Fruit fly (Drosophila melanogaster) whole organism, prepupa: ENCODE data around the gene CG17199.

ENCODE experiments used
- CG10669 ChIP-seq: fragments of 200-800 bp; sonication (Bioruptor generic); optimal IDR thresholded peaks from 3 replicates; lab custom pipeline; 2018; ENCODE audit warnings: missing biosample characterization, mild to moderate bottlenecking, missing genetic modification characterization, moderate library complexity
- CG15336 ChIP-seq: fragments of 200-800 bp; sonication (Bioruptor generic); IDR thresholded peaks from 2 replicates; pipeline ENCODE4 v1.3.6; 2022; ENCODE audit warnings: missing biosample characterization, missing genetic modification characterization
- CG16779 ChIP-seq: fragments of 200-800 bp; sonication (Bioruptor generic); optimal IDR thresholded peaks from 3 replicates; lab custom pipeline; 2017; ENCODE audit warnings: missing biosample characterization, mild to moderate bottlenecking, missing genetic modification characterization
- CG34406 ChIP-seq: fragments of 200-800 bp; sonication (Bioruptor generic); optimal IDR thresholded peaks from 3 replicates; lab custom pipeline; 2016; ENCODE audit warnings: missing biosample characterization, missing genetic modification characterization
- CG4318 ChIP-seq: fragments of 200-800 bp; sonication (Bioruptor generic); optimal IDR thresholded peaks from 3 replicates; lab custom pipeline; 2017; ENCODE audit warnings: missing biosample characterization, mild to moderate bottlenecking, missing genetic modification characterization
- CG6163 ChIP-seq: fragments of 200-800 bp; sonication (Bioruptor generic); IDR thresholded peaks from 3 replicates; pipeline ENCODE4 v1.3.6; 2022; ENCODE audit warnings: missing biosample characterization, missing genetic modification characterization
- CG6276 ChIP-seq: fragments of 200-800 bp; sonication (Bioruptor generic); optimal IDR thresholded peaks from 2 replicates; lab custom pipeline; 2017; ENCODE audit warnings: missing biosample characterization, mild to moderate bottlenecking, missing genetic modification characterization
- CG6792 ChIP-seq: fragments of 200-800 bp; sonication (Bioruptor generic); optimal IDR thresholded peaks from 3 replicates; lab custom pipeline; 2016; ENCODE audit warnings: missing biosample characterization, missing genetic modification characterization
- CG6808 ChIP-seq: fragments of 200-800 bp; sonication (Bioruptor generic); optimal IDR thresholded peaks from 3 replicates; lab custom pipeline; 2017; ENCODE audit warnings: missing biosample characterization, missing genetic modification characterization, mild to moderate bottlenecking, moderate library complexity, missing genetic modification reagents
- CG6854 ChIP-seq: fragments of 200-800 bp; sonication (Bioruptor generic); optimal IDR thresholded peaks from 2 replicates; lab custom pipeline; 2017; ENCODE audit warnings: missing biosample characterization, mild to moderate bottlenecking, missing genetic modification characterization
- CG8319 ChIP-seq: fragments of 200-800 bp; sonication (Bioruptor generic); optimal IDR thresholded peaks from 3 replicates; lab custom pipeline; 2016; ENCODE audit warnings: missing biosample characterization, missing genetic modification characterization
- CG9139 ChIP-seq: fragments of 200-800 bp; sonication (Bioruptor generic); optimal IDR thresholded peaks from 3 replicates; lab custom pipeline; 2017; ENCODE audit warnings: missing biosample characterization, mild to moderate bottlenecking, missing genetic modification characterization
- Eip78C ChIP-seq: fragments of 200-800 bp; sonication (Bioruptor generic); peaks from one replicate; lab custom pipeline; 2016; ENCODE audit warnings: missing biosample characterization, missing genetic modification characterization
- Eip93F ChIP-seq: fragments of 200-800 bp; sonication (Bioruptor generic); optimal IDR thresholded peaks from 2 replicates; lab custom pipeline; 2016; ENCODE audit warnings: missing biosample characterization, mild to moderate bottlenecking, missing genetic modification characterization
- Ets21C ChIP-seq: fragments of 200-800 bp; sonication (Bioruptor generic); optimal IDR thresholded peaks from 3 replicates; lab custom pipeline; 2016; ENCODE audit warnings: missing biosample characterization, missing genetic modification characterization
- Ets96B ChIP-seq: fragments of 200-800 bp; optimal IDR thresholded peaks from 2 replicates; lab custom pipeline; 2019; ENCODE audit warnings: missing biosample characterization, mild to moderate bottlenecking, missing genetic modification characterization, moderate library complexity
- Gug ChIP-seq: fragments of 200-800 bp; sonication (Bioruptor generic); IDR thresholded peaks from 2 replicates; pipeline ENCODE4 v1.3.6; 2022; ENCODE audit warnings: missing biosample characterization, missing genetic modification characterization
- Hr4 ChIP-seq: fragments of 200-800 bp; sonication (Bioruptor generic); optimal IDR thresholded peaks from 3 replicates; lab custom pipeline; 2016; ENCODE audit warnings: missing biosample characterization, missing genetic modification characterization
- Lpt ChIP-seq: fragments of 200-800 bp; sonication (Bioruptor generic); optimal IDR thresholded peaks from 3 replicates; lab custom pipeline; 2016; ENCODE audit warnings: missing biosample characterization, missing genetic modification characterization
- Met ChIP-seq: fragments of 200-800 bp; sonication (Bioruptor generic); optimal IDR thresholded peaks from 3 replicates; lab custom pipeline; 2016; ENCODE audit warnings: missing biosample characterization, missing genetic modification characterization
- Smox ChIP-seq: fragments of 200-800 bp; sonication (Bioruptor generic); optimal IDR thresholded peaks from 3 replicates; lab custom pipeline; 2016; ENCODE audit warnings: missing biosample characterization, missing genetic modification characterization
- Sox14 ChIP-seq: fragments of 200-800 bp; sonication (Bioruptor generic); optimal IDR thresholded peaks from 3 replicates; lab custom pipeline; 2016; ENCODE audit warnings: missing biosample characterization, missing genetic modification characterization
- achi ChIP-seq: fragments of 200-800 bp; sonication (Bioruptor generic); optimal IDR thresholded peaks from 3 replicates; lab custom pipeline; 2016; ENCODE audit warnings: missing biosample characterization, missing genetic modification characterization
- cyc ChIP-seq: fragments of 200-800 bp; sonication (Bioruptor generic); optimal IDR thresholded peaks from 3 replicates; lab custom pipeline; 2016; ENCODE audit warnings: missing biosample characterization, missing genetic modification characterization
- dac ChIP-seq: fragments of 200-800 bp; sonication (Bioruptor generic); optimal IDR thresholded peaks from 2 replicates; lab custom pipeline; 2017; ENCODE audit warnings: missing biosample characterization, mild to moderate bottlenecking, missing genetic modification characterization
- esn ChIP-seq: fragments of 200-800 bp; sonication (Bioruptor generic); optimal IDR thresholded peaks from 2 replicates; lab custom pipeline; 2016; ENCODE audit warnings: missing biosample characterization, mild to moderate bottlenecking, missing genetic modification characterization, moderate library complexity
- fd85E ChIP-seq: fragments of 200-800 bp; sonication (Bioruptor generic); optimal IDR thresholded peaks from 3 replicates; lab custom pipeline; 2016; ENCODE audit warnings: missing biosample characterization, missing genetic modification characterization
- fkh ChIP-seq: fragments of 200-800 bp; sonication (Bioruptor generic); optimal IDR thresholded peaks from 3 replicates; lab custom pipeline; 2017; ENCODE audit warnings: missing biosample characterization, mild to moderate bottlenecking, missing genetic modification characterization, moderate library complexity
- net ChIP-seq: fragments of 200-800 bp; sonication (Bioruptor generic); optimal IDR thresholded peaks from 3 replicates; lab custom pipeline; 2016; ENCODE audit warnings: missing biosample characterization, missing genetic modification characterization
- salr ChIP-seq, 2 experiments: fragments of 200-800 bp; sonication (Bioruptor generic); optimal IDR thresholded peaks; 3 replicates each; lab custom pipeline; 2016 to 2018; ENCODE audit warnings: missing biosample characterization in 2 of 2, missing genetic modification characterization in 2 of 2, mild to moderate bottlenecking in 1 of 2
- spab ChIP-seq: fragments of 200-800 bp; sonication (Bioruptor generic); optimal IDR thresholded peaks from 2 replicates; lab custom pipeline; 2017; ENCODE audit warnings: missing biosample characterization, mild to moderate bottlenecking, missing genetic modification characterization, missing genetic modification reagents
- ss ChIP-seq, 2 experiments: fragments of 200-800 bp; sonication (Bioruptor generic); optimal IDR thresholded peaks; 2 replicates in 1 of 2; 3 replicates in 1 of 2; lab custom pipeline; 2017 to 2018; ENCODE audit warnings: mild to moderate bottlenecking in 2 of 2, missing biosample characterization in 2 of 2, missing genetic modification characterization in 2 of 2, moderate library complexity in 1 of 2
- svp ChIP-seq: fragments of 200-800 bp; sonication (Bioruptor generic); peaks from one replicate; lab custom pipeline; 2016; ENCODE audit warnings: missing biosample characterization, missing genetic modification characterization
- topi ChIP-seq: fragments of 200-800 bp; sonication (Bioruptor generic); optimal IDR thresholded peaks from 3 replicates; lab custom pipeline; 2016; ENCODE audit warnings: missing biosample characterization, missing genetic modification characterization
- vri ChIP-seq: fragments of 200-800 bp; sonication (Bioruptor generic); optimal IDR thresholded peaks from 3 replicates; lab custom pipeline; 2016; ENCODE audit warnings: missing biosample characterization, mild to moderate bottlenecking, missing genetic modification characterization

Gene CG17199

dm6 chr3R:20253002-20253584 is 43.5 kb upstream of the CG17199 start (continued):
- TF ChIP-seq Lpt (GFP tag; lab: Kevin White, UChicago): peak; percentile 74
- TF ChIP-seq cyc (GFP tag; lab: Kevin White, UChicago): peak; percentile 86
- peak; percentile 92 for TF ChIP-seq CG15336
- TF ChIP-seq achi (GFP tag; lab: Kevin White, UChicago): peak; percentile 86
- TF ChIP-seq fkh (GFP tag; lab: Kevin White, UChicago): peak; percentile 96
- peak; percentile 89 for TF ChIP-seq topi (GFP tag; lab: Kevin White, UChicago)
- TF ChIP-seq spab (GFP tag; lab: Kevin White, UChicago): peak; percentile 56
- TF ChIP-seq net (GFP tag; lab: Kevin White, UChicago): peak; percentile 87
- TF ChIP-seq Smox (GFP tag; lab: Kevin White, UChicago): peak; percentile 81
- TF ChIP-seq CG8319 (GFP tag; lab: Kevin White, UChicago): peak; percentile 87
- TF ChIP-seq CG9139 (GFP tag; lab: Kevin White, UChicago): peak; percentile 13
- peak; percentile 48 for TF ChIP-seq CG6808 (GFP tag; lab: Kevin White, UChicago)
- TF ChIP-seq dac (GFP tag; lab: Kevin White, UChicago): peak; percentile 56
- TF ChIP-seq Gug (GFP tag; lab: Robert Waterston, UW): peak; percentile 89
- TF ChIP-seq Met: peak; percentile 89
- peak; percentile 68 for TF ChIP-seq CG16779
- TF ChIP-seq Hr4: peak; percentile 86
- TF ChIP-seq CG4318 (GFP tag; lab: Kevin White, UChicago): peak; percentile 62
- TF ChIP-seq vri: peak; percentile 86
- peak; percentile 96 for TF ChIP-seq Eip78C
- TF ChIP-seq CG6276 (GFP tag; lab: Kevin White, UChicago): peak; percentile 63
- TF ChIP-seq CG10669: peak; percentile 72
- peak; percentile 95 for TF ChIP-seq CG6163 (GFP tag; lab: Robert Waterston, UW)
- TF ChIP-seq Ets96B (tag; lab: Kevin White, UChicago): peak; percentile 64
- peak; percentile 96 for TF ChIP-seq svp (GFP tag; lab: Kevin White, UChicago)
- peak; percentile 86 for TF ChIP-seq CG6792 (GFP tag; lab: Kevin White, UChicago)
- peak; percentile 75 for TF ChIP-seq CG34406 (GFP tag; lab: Kevin White, UChicago)
- peak; percentile 88 for TF ChIP-seq esn (GFP tag; lab: Kevin White, UChicago)

- TF ChIP-seq fd85E (GFP tag; lab: Kevin White, UChicago) (no peak), ss (GFP tag; optimal IDR thresholded peaks at IDR 0.05; lab: Kevin White, UChicago) (peak in 1 of 2 experiments; percentile 22), CG34406 (GFP tag; lab: Kevin White, UChicago) (no peak), CG6854 (GFP tag; lab: Kevin White, UChicago) (peak; percentile 23), Hr4 (no peak), Sox14 (GFP tag; lab: Kevin White, UChicago) (no peak), vri (peak; percentile 7), Gug (GFP tag; lab: Robert Waterston, UW) (0 out of 2 replicates have a peak, but pooled peaks have one; percentile 21)
These were observed 42.9 kb upstream of the CG17199 start, which contains the start of gene cic for dm6 chr3R:20252443-20252913. TSS of gene cic (plus strand) at chr3R:20252770.

- TF ChIP-seq salr (GFP tag; optimal IDR thresholded peaks at IDR 0.05; lab: Kevin White, UChicago) (no peak), net (GFP tag; lab: Kevin White, UChicago) (no peak), Ets21C (GFP tag; lab: Kevin White, UChicago) (no peak), Eip93F (GFP tag; lab: Kevin White, UChicago) (no peak), CG4318 (GFP tag; lab: Kevin White, UChicago) (no peak)
These were observed 28.4 kb upstream of the CG17199 start for dm6 chr3R:20238008-20238407.
